Worm (Caenorhabditis elegans) whole organism, L4/young adult: ENCODE results near the gene folt-1.

Experiments
- dao-5 ChIP-seq: sonication (generic microtip); optimal IDR thresholded peaks from 2 replicates; lab custom pipeline; 2016; ENCODE audit warnings: missing genotype, missing genetic modification characterization, moderate library complexity, missing compliant biosample characterization
- him-1 ChIP-seq: sonication (generic microtip); optimal IDR thresholded peaks from 2 replicates; lab custom pipeline; 2016; ENCODE audit warnings: missing genotype, missing genetic modification reagents, missing genetic modification characterization, missing compliant biosample characterization

DNA sequence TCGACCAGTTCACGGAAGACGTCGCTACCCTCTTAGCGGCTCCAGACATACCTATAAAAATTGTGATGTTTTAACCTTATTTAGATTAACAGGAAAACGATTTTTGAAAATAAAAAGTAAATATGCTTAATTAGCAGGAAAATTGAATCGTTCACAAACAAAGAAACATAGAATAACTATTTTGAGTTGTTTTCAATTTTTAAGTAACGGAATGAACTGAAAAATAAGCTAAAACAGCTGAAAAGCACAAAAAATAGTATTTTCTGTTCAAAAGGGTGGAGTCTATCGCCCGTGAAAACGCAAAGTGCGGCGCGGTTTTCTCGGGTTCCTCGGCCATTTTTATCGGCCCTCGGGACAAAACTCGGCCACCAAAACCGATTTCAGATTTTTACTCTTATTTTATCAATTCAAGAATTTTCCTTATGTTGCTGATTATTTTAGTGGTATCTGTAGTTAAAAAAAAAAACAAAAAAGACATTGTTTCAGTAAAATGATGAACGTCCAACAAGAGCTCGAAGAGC, 17.4 kb upstream of the folt-1 start, which contains the start of the genes atp-5 and lmtr-3:
- TF ChIP-seq him-1 (tag; lab: Kevin White, UChicago): peak; percentile 34
- TF ChIP-seq dao-5 (tag; lab: Kevin White, UChicago): no peak
